Fruit fly (Drosophila melanogaster): Measurements from ENCODE around the gene sl.

Gene sl

dm6 chrX:16391397-16391796, 41.3 kb downstream of the sl start, which contains the start of the genes TH1 and mei-41 (continued):
- no peak for TF ChIP-seq CG8281 (tag; optimal IDR thresholded peaks at IDR 0.05)
- peak; percentile 24 for TF ChIP-seq ac (GFP tag; optimal IDR thresholded peaks at IDR 0.05)
- peak; percentile 64 for TF ChIP-seq CG4328 (GFP tag; optimal IDR thresholded peaks at IDR 0.05)
- peak; percentile 85 for TF ChIP-seq CG17612 (GFP tag; IDR thresholded peaks at IDR 0.05)
- TF ChIP-seq Ada2b (GFP tag; IDR thresholded peaks at IDR 0.05): peak; percentile 93
- peak; percentile 80 for TF ChIP-seq CG2120 (GFP tag; optimal IDR thresholded peaks at IDR 0.05)
- TF ChIP-seq CG17361 (GFP tag; IDR thresholded peaks at IDR 0.05): no peak; the same call in 2 of the 3 replicates
- peak; percentile 58 for TF ChIP-seq pho (GFP tag; optimal IDR thresholded peaks at IDR 0.05)
- TF ChIP-seq ftz-f1 (GFP tag; optimal IDR thresholded peaks at IDR 0.05): peak; percentile 55
- peak; percentile 13 for TF ChIP-seq Mes4 (GFP tag; optimal IDR thresholded peaks at IDR 0.05)
- TF ChIP-seq seq (GFP tag; IDR thresholded peaks at IDR 0.05): peak; percentile 92
- peak; percentile 72 for TF ChIP-seq ATbp (GFP tag; optimal IDR thresholded peaks at IDR 0.05)
- TF ChIP-seq Ets97D (GFP tag; optimal IDR thresholded peaks at IDR 0.05): peak; percentile 49
- TF ChIP-seq gfzf (GFP tag; optimal IDR thresholded peaks at IDR 0.05): peak; percentile 56
- TF ChIP-seq hth (optimal IDR thresholded peaks at IDR 0.05): no peak
- TF ChIP-seq CG1603 (tag; optimal IDR thresholded peaks at IDR 0.05): no peak
- peak; percentile 97 for TF ChIP-seq Ptx1 (GFP tag; IDR thresholded peaks at IDR 0.05)
- no peak for TF ChIP-seq usp (GFP tag; optimal IDR thresholded peaks at IDR 0.05)
- peak; percentile 77 for TF ChIP-seq vfl (GFP tag; optimal IDR thresholded peaks at IDR 0.05)
- no peak for TF ChIP-seq CG3163 (GFP tag; optimal IDR thresholded peaks at IDR 0.05)
- peak; percentile 90 for TF ChIP-seq gsb-n (tag; optimal IDR thresholded peaks at IDR 0.05)
- TF ChIP-seq pb (GFP tag; optimal IDR thresholded peaks at IDR 0.05): no peak
- TF ChIP-seq Gug (GFP tag; IDR thresholded peaks at IDR 0.05): peak; percentile 93
- peak; percentile 93 for TF ChIP-seq ara (GFP tag; IDR thresholded peaks at IDR 0.05)
- TF ChIP-seq unpg (GFP tag; optimal IDR thresholded peaks at IDR 0.05): no peak
- peak; percentile 96 for TF ChIP-seq CG7839 (tag; optimal IDR thresholded peaks at IDR 0.05)
- no peak for TF ChIP-seq Lpt (GFP tag; optimal IDR thresholded peaks at IDR 0.05)
- peak; percentile 13 for TF ChIP-seq bigmax (GFP tag; optimal IDR thresholded peaks at IDR 0.05)
- peak; percentile 55 for TF ChIP-seq pnt (GFP tag; optimal IDR thresholded peaks at IDR 0.05)
- TF ChIP-seq Ravus (GFP tag; IDR thresholded peaks at IDR 0.05): peak; percentile 87
- TF ChIP-seq ro (GFP tag; IDR thresholded peaks at IDR 0.05): peak; percentile 91
- TF ChIP-seq CG11560 (tag; IDR thresholded peaks at IDR 0.05): peak; percentile 89
- TF ChIP-seq NFAT (GFP tag; IDR thresholded peaks at IDR 0.05): peak; percentile 93
- peak; percentile 93 for TF ChIP-seq CG8765 (GFP tag; IDR thresholded peaks at IDR 0.05)
- TF ChIP-seq Fer3 (tag; optimal IDR thresholded peaks at IDR 0.05): peak; percentile 88
- TF ChIP-seq B-H1 (GFP tag; IDR thresholded peaks at IDR 0.05): peak; percentile 93
- TF ChIP-seq CG12104 (GFP tag; optimal IDR thresholded peaks at IDR 0.05): peak; percentile 81
- TF ChIP-seq CG8478 (optimal IDR thresholded peaks at IDR 0.05): no peak
- TF ChIP-seq CG16863 (GFP tag; optimal IDR thresholded peaks at IDR 0.05): peak; percentile 40
- TF ChIP-seq BEAF-32 (GFP tag; optimal IDR thresholded peaks at IDR 0.05): peak; percentile 63
- peak in 1 of 2 experiments; percentile 67 for TF ChIP-seq Pdp1 (GFP tag; optimal IDR thresholded peaks at IDR 0.05)
- TF ChIP-seq hbn (GFP tag; IDR thresholded peaks at IDR 0.05; ENCODE audit: partially characterized antibody): no peak
- peak; percentile 85 for TF ChIP-seq CG15601 (tag; optimal IDR thresholded peaks at IDR 0.05)
- TF ChIP-seq CG2875 (GFP tag; optimal IDR thresholded peaks at IDR 0.05): peak; percentile 56
- TF ChIP-seq pfk (GFP tag; optimal IDR thresholded peaks at IDR 0.05): peak; percentile 46
- no peak for TF ChIP-seq tio (GFP tag; optimal IDR thresholded peaks at IDR 0.05)
- TF ChIP-seq CG34422 (GFP tag; IDR thresholded peaks at IDR 0.05): peak; percentile 98
- peak; percentile 52 for TF ChIP-seq CG15073 (GFP tag; optimal IDR thresholded peaks at IDR 0.05)
- TF ChIP-seq zfh2 (GFP tag; optimal IDR thresholded peaks at IDR 0.05): peak; percentile 60
- TF ChIP-seq ewg (GFP tag; optimal IDR thresholded peaks at IDR 0.05): peak; percentile 82
- TF ChIP-seq slp2 (GFP tag; optimal IDR thresholded peaks at IDR 0.05): peak; percentile 48
- no peak for TF ChIP-seq caup (GFP tag; optimal IDR thresholded peaks at IDR 0.05; ENCODE audit: severe bottlenecking)

Measured in whole organism, embryonic.